Fruit fly (Drosophila melanogaster) whole organism, embryonic: Measurements from ENCODE around the gene CG7694.

Experiments used
- Antp ChIP-seq: fragments of 200-800 bp; sonication (Bioruptor generic); optimal IDR thresholded peaks from 3 replicates; lab custom pipeline; 2016; ENCODE audit warnings: missing biosample characterization, missing genetic modification characterization
- B-H2 ChIP-seq: fragments of 200-800 bp; sonication (Bioruptor generic); optimal IDR thresholded peaks from 2 replicates; lab custom pipeline; 2018; ENCODE audit warnings: missing biosample characterization, mild to moderate bottlenecking, missing genetic modification characterization
- BEAF-32 ChIP-seq: fragments of 200-800 bp; sonication (Bioruptor generic); optimal IDR thresholded peaks from 3 replicates; lab custom pipeline; 2017; ENCODE audit warnings: missing biosample characterization, missing genetic modification characterization, mild to moderate bottlenecking, moderate library complexity, missing genetic modification reagents
- CG10147 ChIP-seq: fragments of 200-800 bp; sonication (Bioruptor generic); optimal IDR thresholded peaks from 2 replicates; lab custom pipeline; 2019; ENCODE audit warnings: missing biosample characterization, mild to moderate bottlenecking, missing genetic modification characterization, moderate library complexity
- CG10366 ChIP-seq: fragments of 200-800 bp; sonication (Bioruptor generic); IDR thresholded peaks from 2 replicates; pipeline ENCODE4 v1.3.6; 2022; ENCODE audit warnings: missing biosample characterization, missing genetic modification characterization
- CG10543 ChIP-seq: fragments of 200-800 bp; sonication (Bioruptor generic); optimal IDR thresholded peaks from 3 replicates; lab custom pipeline; 2017; ENCODE audit warnings: missing biosample characterization, mild to moderate bottlenecking, missing genetic modification characterization, moderate library complexity
- CG11085 ChIP-seq: fragments of 200-800 bp; sonication (Bioruptor generic); IDR thresholded peaks from 2 replicates; pipeline ENCODE4 v1.3.6; 2022; ENCODE audit warnings: missing biosample characterization, missing genetic modification characterization
- CG13775 ChIP-seq: fragments of 200-800 bp; sonication (Bioruptor generic); optimal IDR thresholded peaks from 3 replicates; lab custom pipeline; 2017; ENCODE audit warnings: missing biosample characterization, mild to moderate bottlenecking, missing genetic modification characterization
- CG14667 ChIP-seq: fragments of 200-800 bp; sonication (Bioruptor generic); IDR thresholded peaks from 2 replicates; pipeline ENCODE4 v1.3.6; 2022; ENCODE audit warnings: missing biosample characterization, missing genetic modification characterization
- CG15514 ChIP-seq: fragments of 200-800 bp; sonication (Bioruptor generic); optimal IDR thresholded peaks from 3 replicates; lab custom pipeline; 2017; ENCODE audit warnings: missing biosample characterization, missing genetic modification characterization, mild to moderate bottlenecking, moderate library complexity, missing genetic modification reagents
- CG16779 ChIP-seq: fragments of 200-800 bp; sonication (Bioruptor generic); IDR thresholded peaks from 2 replicates; pipeline ENCODE4 v1.3.6; 2022; ENCODE audit warnings: missing biosample characterization, missing genetic modification characterization
- CG18476 ChIP-seq: fragments of 200-800 bp; sonication (Bioruptor generic); optimal IDR thresholded peaks from 2 replicates; lab custom pipeline; 2016; ENCODE audit warnings: missing biosample characterization, mild to moderate bottlenecking, missing genetic modification characterization
- CG18599 ChIP-seq: fragments of 200-800 bp; sonication (Bioruptor generic); optimal IDR thresholded peaks from 3 replicates; lab custom pipeline; 2017; ENCODE audit warnings: missing biosample characterization, missing genetic modification characterization, mild to moderate bottlenecking, moderate library complexity, missing genetic modification reagents
- CG33557 ChIP-seq: fragments of 200-800 bp; sonication (Bioruptor generic); optimal IDR thresholded peaks from 2 replicates; lab custom pipeline; 2019; ENCODE audit warnings: missing biosample characterization, mild to moderate bottlenecking, missing genetic modification characterization, moderate library complexity
- CG3995 ChIP-seq: fragments of 200-800 bp; sonication (Bioruptor generic); optimal IDR thresholded peaks from 3 replicates; lab custom pipeline; 2016; ENCODE audit warnings: missing biosample characterization, missing genetic modification characterization
- CG5245 ChIP-seq: fragments of 200-800 bp; sonication (Bioruptor generic); optimal IDR thresholded peaks from 3 replicates; lab custom pipeline; 2016; ENCODE audit warnings: missing biosample characterization, missing genetic modification characterization
- CG6272 ChIP-seq: fragments of 200-800 bp; sonication (Bioruptor generic); IDR thresholded peaks from 2 replicates; pipeline ENCODE4 v1.3.6; 2022; ENCODE audit warnings: missing biosample characterization, missing genetic modification characterization
- CG7987 ChIP-seq: fragments of 200-800 bp; sonication (Bioruptor generic); optimal IDR thresholded peaks from 2 replicates; lab custom pipeline; 2018; ENCODE audit warnings: missing biosample characterization, mild to moderate bottlenecking, missing genetic modification characterization, moderate library complexity
- CG8281 ChIP-seq: fragments of 200-800 bp; sonication (Bioruptor generic); optimal IDR thresholded peaks from 2 replicates; lab custom pipeline; 2018; ENCODE audit warnings: missing biosample characterization, mild to moderate bottlenecking, missing genetic modification characterization, moderate library complexity
- CG8290 ChIP-seq, 3 experiments: fragments of 200-800 bp; sonication (Bioruptor generic); optimal IDR thresholded peaks; 2 replicates each; lab custom pipeline; 2016 to 2019; ENCODE audit warnings: missing biosample characterization in 3 of 3, missing genetic modification characterization in 3 of 3, mild to moderate bottlenecking in 2 of 3, moderate library complexity in 1 of 3
- CG8359 ChIP-seq: fragments of 200-800 bp; sonication (Bioruptor generic); optimal IDR thresholded peaks from 2 replicates; lab custom pipeline; 2017; ENCODE audit warnings: missing biosample characterization, mild to moderate bottlenecking, missing genetic modification characterization, borderline replicate concordance
- CG8765 ChIP-seq: fragments of 200-800 bp; sonication (Bioruptor generic); IDR thresholded peaks from 2 replicates; pipeline ENCODE4 v1.3.6; 2022; ENCODE audit warnings: missing biosample characterization, missing genetic modification characterization
- CG8944 ChIP-seq: fragments of 200-800 bp; sonication (Bioruptor generic); optimal IDR thresholded peaks from 3 replicates; lab custom pipeline; 2016; ENCODE audit warnings: missing biosample characterization, missing genetic modification characterization
- CG9609 ChIP-seq: fragments of 200-800 bp; sonication (Bioruptor generic); optimal IDR thresholded peaks from 3 replicates; lab custom pipeline; 2016; ENCODE audit warnings: missing biosample characterization, missing genetic modification characterization
- CTCF ChIP-seq: fragments of 200-800 bp; sonication (Bioruptor generic); optimal IDR thresholded peaks from 2 replicates; lab custom pipeline; 2017; ENCODE audit warnings: missing biosample characterization, mild to moderate bottlenecking, missing genetic modification characterization, moderate library complexity
- Dek ChIP-seq: fragments of 200-800 bp; sonication (Bioruptor generic); optimal IDR thresholded peaks from 3 replicates; lab custom pipeline; 2019; ENCODE audit warnings: missing biosample characterization, mild to moderate bottlenecking, missing genetic modification characterization, moderate library complexity
- HHEX ChIP-seq: fragments of 200-800 bp; sonication (Bioruptor generic); optimal IDR thresholded peaks from 3 replicates; lab custom pipeline; 2017; ENCODE audit warnings: missing biosample characterization, mild to moderate bottlenecking, missing genetic modification characterization, missing genetic modification reagents
- HmgZ ChIP-seq: fragments of 200-800 bp; sonication (Bioruptor generic); optimal IDR thresholded peaks from 2 replicates; lab custom pipeline; 2018; ENCODE audit warnings: missing biosample characterization, mild to moderate bottlenecking, missing genetic modification characterization
- Lim3 ChIP-seq: fragments of 200-800 bp; sonication (Bioruptor generic); IDR thresholded peaks from 2 replicates; pipeline ENCODE4 v1.3.6; 2022; ENCODE audit warnings: missing biosample characterization, missing genetic modification characterization
- Lpt ChIP-seq: fragments of >200 bp; optimal IDR thresholded peaks from 2 replicates; lab custom pipeline; 2018; ENCODE audit warnings: missing biosample characterization, missing genetic modification characterization
- Med ChIP-seq: fragments of 200-800 bp; sonication (Bioruptor generic); peaks from one replicate; lab custom pipeline; 2016; ENCODE audit warnings: missing biosample characterization, missing genetic modification characterization, mild to moderate bottlenecking, inconsistent platforms, moderate library complexity
- NfI ChIP-seq: fragments of 200-800 bp; sonication (Bioruptor generic); optimal IDR thresholded peaks from 3 replicates; lab custom pipeline; 2018; ENCODE audit warnings: missing biosample characterization, mild to moderate bottlenecking, missing genetic modification characterization, moderate library complexity
- Rfx ChIP-seq: fragments of 200-800 bp; sonication (Bioruptor generic); IDR thresholded peaks from 2 replicates; pipeline ENCODE4 v1.3.6; 2022; ENCODE audit warnings: missing biosample characterization, missing genetic modification characterization
- Spps ChIP-seq: fragments of 200-800 bp; sonication (Bioruptor generic); optimal IDR thresholded peaks from 2 replicates; lab custom pipeline; 2018; ENCODE audit warnings: missing biosample characterization, mild to moderate bottlenecking, missing genetic modification characterization
- TFAM ChIP-seq: fragments of 200-800 bp; sonication (Bioruptor generic); optimal IDR thresholded peaks from 2 replicates; lab custom pipeline; 2017; ENCODE audit warnings: missing biosample characterization, missing genetic modification characterization, inconsistent platforms
- amos ChIP-seq: fragments of 200-800 bp; sonication (Bioruptor generic); IDR thresholded peaks from 2 replicates; pipeline ENCODE4 v1.3.6; 2022; ENCODE audit warnings: missing biosample characterization, missing genetic modification characterization; ENCODE audit not compliant: partially characterized antibody
- ap ChIP-seq: fragments of 200-800 bp; sonication (Bioruptor generic); IDR thresholded peaks from 2 replicates; pipeline ENCODE4 v1.3.6; 2022; ENCODE audit warnings: missing biosample characterization, missing genetic modification characterization
- emc ChIP-seq: fragments of 200-800 bp; sonication (Bioruptor generic); optimal IDR thresholded peaks from 2 replicates; lab custom pipeline; 2016; ENCODE audit warnings: missing biosample characterization, missing genetic modification characterization
- ems ChIP-seq: fragments of 200-800 bp; sonication (Bioruptor generic); optimal IDR thresholded peaks from 3 replicates; lab custom pipeline; 2016; ENCODE audit warnings: missing biosample characterization, missing genetic modification characterization
- ftz-f1 ChIP-seq: fragments of 200-800 bp; sonication (Bioruptor generic); optimal IDR thresholded peaks from 2 replicates; lab custom pipeline; 2016; ENCODE audit warnings: missing biosample characterization, missing genetic modification characterization
- insv ChIP-seq, 2 experiments: fragments of 200-800 bp; sonication (Bioruptor generic); optimal IDR thresholded peaks; 3 replicates each; lab custom pipeline; 2016 to 2018; ENCODE audit warnings: missing biosample characterization in 2 of 2, missing genetic modification characterization in 2 of 2
- inv ChIP-seq: fragments of 200-800 bp; sonication (Bioruptor generic); IDR thresholded peaks from 2 replicates; pipeline ENCODE4 v1.3.6; 2022; ENCODE audit warnings: missing biosample characterization, missing genetic modification characterization; ENCODE audit not compliant: partially characterized antibody
- kah ChIP-seq: fragments of 200-800 bp; sonication (Bioruptor generic); optimal IDR thresholded peaks from 2 replicates; lab custom pipeline; 2018; ENCODE audit warnings: missing biosample characterization, mild to moderate bottlenecking, missing genetic modification characterization
- lab ChIP-seq: fragments of 200-800 bp; sonication (Bioruptor generic); optimal IDR thresholded peaks from 3 replicates; lab custom pipeline; 2017; ENCODE audit warnings: missing biosample characterization, missing genetic modification characterization, mild to moderate bottlenecking, moderate library complexity, missing genetic modification reagents
- onecut ChIP-seq: fragments of 200-800 bp; sonication (Bioruptor generic); IDR thresholded peaks from 2 replicates; pipeline ENCODE4 v1.3.6; 2022; ENCODE audit warnings: missing biosample characterization, missing genetic modification characterization
- pfk ChIP-seq: fragments of 200-800 bp; sonication (Bioruptor generic); optimal IDR thresholded peaks from 2 replicates; lab custom pipeline; 2018; ENCODE audit warnings: missing biosample characterization, mild to moderate bottlenecking, missing genetic modification characterization, moderate library complexity
- row ChIP-seq: fragments of 200-800 bp; sonication (Bioruptor generic); IDR thresholded peaks from 3 replicates; pipeline ENCODE4 v1.3.6; 2022; ENCODE audit warnings: missing biosample characterization, missing genetic modification characterization
- shn ChIP-seq: fragments of 200-800 bp; sonication (Bioruptor generic); optimal IDR thresholded peaks from 3 replicates; lab custom pipeline; 2016; ENCODE audit warnings: missing biosample characterization, missing genetic modification characterization
- wor ChIP-seq: fragments of 200-800 bp; sonication (Bioruptor generic); IDR thresholded peaks from 2 replicates; pipeline ENCODE4 v1.3.6; 2022; ENCODE audit warnings: missing biosample characterization, missing genetic modification characterization

The CG7694 gene

DNA sequence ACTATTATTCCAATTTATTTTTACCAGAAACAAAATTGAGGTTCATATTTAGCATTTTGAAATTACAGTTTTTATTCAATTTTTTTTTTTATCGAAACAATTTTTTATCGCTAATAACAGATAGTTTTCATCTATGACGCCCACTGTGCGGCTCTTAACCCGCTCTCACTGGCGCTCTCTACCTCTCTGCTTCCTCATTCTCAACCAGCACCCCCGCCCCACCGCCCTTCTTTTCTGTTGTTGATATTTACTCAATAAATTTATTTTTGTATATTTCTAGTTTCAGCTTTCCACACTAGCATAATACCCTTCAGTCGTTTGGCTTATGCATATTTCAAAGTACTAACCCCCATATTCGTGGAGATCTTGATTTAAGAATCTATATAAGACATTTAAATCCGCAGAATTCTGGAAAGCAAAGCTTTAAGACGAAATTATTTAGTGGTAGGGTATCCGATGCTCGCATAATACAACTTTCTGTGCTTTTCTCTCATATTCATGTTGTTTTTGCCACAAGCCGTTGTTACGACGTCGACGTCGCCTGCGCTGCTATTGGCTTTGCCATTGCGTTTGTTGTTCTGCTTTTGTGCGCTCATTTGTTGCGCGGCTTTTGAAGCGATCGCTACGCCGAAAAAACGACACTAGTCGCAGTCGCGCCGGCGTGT is 11.1 kb downstream of the CG7694 start (continued):
- TF ChIP-seq Antp (peak; percentile 96), shn (peak; percentile 93), CG3995 (peak; percentile 67), CTCF (GFP tag; lab: Kevin White, UChicago) (peak; percentile 63), TFAM (peak; percentile 86), CG10543 (GFP tag; lab: Kevin White, UChicago) (peak; percentile 99), CG13775 (peak; percentile 97), emc (GFP tag; lab: Kevin White, UChicago) (peak; percentile 93), CG6272 (GFP tag; lab: Robert Waterston, UW) (peak; percentile 86), Lim3 (GFP tag; lab: Robert Waterston, UW) (peak; percentile 67), amos (no peak; the same call in 1 of the 2 replicates), HmgZ (tag; lab: Kevin White, UChicago) (peak; percentile 96), CG5245 (peak; percentile 95), CG33557 (GFP tag; lab: Kevin White, UChicago) (peak; percentile 97), CG8281 (peak; percentile 89), Med (GFP tag; lab: Kevin White, UChicago) (peak; percentile 99), CG16779 (peak; percentile 80), CG18476 (peak; percentile 96), ap (GFP tag; lab: Robert Waterston, UW) (peak; percentile 87), lab (peak; percentile 98), HHEX (GFP tag; lab: Kevin White, UChicago) (peak; percentile 97), row (GFP tag; lab: Robert Waterston, UW) (peak; percentile 99), kah (GFP tag; lab: Kevin White, UChicago) (peak; percentile 90), pfk (GFP tag; lab: Kevin White, UChicago) (peak; percentile 75), B-H2 (GFP tag; lab: Kevin White, UChicago) (peak; percentile 91), CG15514 (GFP tag; lab: Kevin White, UChicago) (peak; percentile 89), CG18599 (GFP tag; lab: Kevin White, UChicago) (peak; percentile 97), CG7987 (peak; percentile 96), CG8290 (GFP tag; optimal IDR thresholded peaks at IDR 0.05; lab: Kevin White, UChicago) (peak; percentile 93), CG8290 (tag; optimal IDR thresholded peaks at IDR 0.05; lab: Kevin White, UChicago) (peak; percentile 91 to 92), Dek (tag; lab: Kevin White, UChicago) (peak; percentile 95), NfI (GFP tag; lab: Kevin White, UChicago) (peak; percentile 95), wor (GFP tag; lab: Robert Waterston, UW) (peak; percentile 88), Rfx (GFP tag; lab: Robert Waterston, UW) (peak; percentile 97), CG14667 (GFP tag; lab: Robert Waterston, UW) (peak; percentile 93), CG8359 (GFP tag; lab: Kevin White, UChicago) (peak; percentile 93), CG10147 (GFP tag; lab: Kevin White, UChicago) (peak; percentile 95), Spps (tag; lab: Kevin White, UChicago) (peak; percentile 96), CG8944 (peak; percentile 97), ftz-f1 (GFP tag; lab: Kevin White, UChicago) (peak; percentile 75), Lpt (GFP tag; lab: Kevin White, UChicago) (no peak), CG8765 (GFP tag; lab: Robert Waterston, UW) (peak; percentile 76), onecut (peak; percentile 91), inv (GFP tag; lab: Robert Waterston, UW) (no peak), CG11085 (GFP tag; lab: Robert Waterston, UW) (peak; percentile 91), insv (GFP tag; optimal IDR thresholded peaks at IDR 0.05; lab: Kevin White, UChicago) (peak; percentile 60 to 64), CG10366 (peak; percentile 91), ems (peak; percentile 97), CG9609 (GFP tag; lab: Kevin White, UChicago) (peak; percentile 95), BEAF-32 (peak; percentile 9)
